Fruit fly (Drosophila melanogaster): Measurements from ENCODE around the gene tant.
A peak's percentile ranks its signal among the peaks of the same experiment; 100 is the strongest.

tant gene

DNA sequence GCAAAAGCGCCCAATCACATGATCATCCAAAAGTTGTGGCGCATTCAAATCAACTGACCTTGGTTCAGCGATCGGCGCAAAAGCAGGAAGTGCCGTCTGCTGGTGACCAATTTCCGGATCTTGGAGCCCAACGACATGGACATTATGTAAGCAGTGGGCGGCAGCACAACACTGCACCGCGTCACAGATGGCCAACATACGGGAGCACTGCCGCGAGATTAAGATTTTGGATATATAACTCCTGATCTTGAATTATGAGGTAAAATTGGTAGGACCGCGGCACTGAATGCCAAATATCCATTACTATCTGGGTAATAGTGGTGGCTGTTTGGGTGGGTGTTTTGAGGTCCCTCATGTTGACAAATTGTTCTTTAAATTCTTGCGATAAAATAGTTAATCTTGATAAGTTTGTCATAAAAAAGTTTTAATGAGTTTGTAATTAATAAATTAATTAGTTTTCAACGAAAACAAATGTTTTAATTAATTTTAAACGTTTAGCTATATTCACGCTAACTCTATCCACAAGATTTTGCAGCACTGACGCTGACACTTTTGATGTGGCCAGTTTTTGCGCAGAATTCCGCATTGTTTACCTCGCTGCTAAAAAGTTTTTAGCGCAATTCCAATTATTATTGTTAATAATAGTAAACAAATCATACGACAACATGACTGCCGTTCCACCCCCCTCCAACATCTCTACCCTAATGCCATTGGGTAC, 20.2 kb downstream of the tant start, which contains the start of the genes CG13295 and CG6610 (continued):
- TF ChIP-seq ind (GFP tag; optimal IDR thresholded peaks at IDR 0.05) (peak; percentile 35), Abd-B (GFP tag; optimal IDR thresholded peaks at IDR 0.05) (peak; percentile 50), Bteb2 (GFP tag; optimal IDR thresholded peaks at IDR 0.05) (peak; percentile 36), NfI (GFP tag; optimal IDR thresholded peaks at IDR 0.05) (peak; percentile 61), row (GFP tag; IDR thresholded peaks at IDR 0.05) (peak; percentile 95), tio (GFP tag; optimal IDR thresholded peaks at IDR 0.05) (peak; percentile 19), chif (GFP tag; optimal IDR thresholded peaks at IDR 0.05) (peak in 1 of 2 experiments; percentile 37), al (GFP tag; IDR thresholded peaks at IDR 0.05) (peak; percentile 63), CG3281 (GFP tag; optimal IDR thresholded peaks at IDR 0.05) (peak; percentile 56), gcm (GFP tag; optimal IDR thresholded peaks at IDR 0.05) (peak; percentile 11), dmrt11E (tag; optimal IDR thresholded peaks at IDR 0.05) (peak; percentile 64), gsb-n (tag; optimal IDR thresholded peaks at IDR 0.05) (peak; percentile 11), CG30403 (GFP tag; optimal IDR thresholded peaks at IDR 0.05) (peak; percentile 79), Usf (GFP tag; optimal IDR thresholded peaks at IDR 0.05) (peak; percentile 31), Bgb (GFP tag; IDR thresholded peaks at IDR 0.05; ENCODE audit: partially characterized antibody) (0 out of 2 replicates have a peak, but pooled peaks have one; percentile 31), mam (GFP tag; optimal IDR thresholded peaks at IDR 0.05) (peak; percentile 67), tll (GFP tag; optimal IDR thresholded peaks at IDR 0.05) (peak in 1 of 2 experiments; percentile 52), Med (GFP tag) (peak; percentile 86), Hsf (GFP tag; optimal IDR thresholded peaks at IDR 0.05) (peak; percentile 62), Rx (GFP tag; IDR thresholded peaks at IDR 0.05) (0 out of 2 replicates have a peak, but pooled peaks have one; percentile 12), CG30431 (GFP tag; optimal IDR thresholded peaks at IDR 0.05) (peak; percentile 5), insv (GFP tag; optimal IDR thresholded peaks at IDR 0.05) (peak in 1 of 2 experiments; percentile 25), ranshi (GFP tag; IDR thresholded peaks at IDR 0.05) (peak; percentile 33; the same call in 1 of the 2 replicates), D19A (tag; optimal IDR thresholded peaks at IDR 0.05) (peak; percentile 42), CG33557 (GFP tag; optimal IDR thresholded peaks at IDR 0.05) (peak; percentile 47), CHES-1-like (GFP tag; optimal IDR thresholded peaks at IDR 0.05) (peak; percentile 26), CG2116 (GFP tag; optimal IDR thresholded peaks at IDR 0.05) (peak; percentile 41), ftz-f1 (GFP tag; optimal IDR thresholded peaks at IDR 0.05) (peak; percentile 61), fu2 (GFP tag; optimal IDR thresholded peaks at IDR 0.05) (peak; percentile 37), CG14441 (GFP tag; IDR thresholded peaks at IDR 0.05) (peak; percentile 36; the same call in 1 of the 2 replicates), CG18262 (tag; optimal IDR thresholded peaks at IDR 0.05) (peak; percentile 51), CG10209 (GFP tag; optimal IDR thresholded peaks at IDR 0.05) (peak; percentile 30), Lim3 (GFP tag; IDR thresholded peaks at IDR 0.05) (no peak), CG2120 (GFP tag; optimal IDR thresholded peaks at IDR 0.05) (peak; percentile 76), Ets97D (GFP tag; optimal IDR thresholded peaks at IDR 0.05) (peak; percentile 0), CG34422 (GFP tag; IDR thresholded peaks at IDR 0.05) (0 out of 3 replicates have a peak, but pooled peaks have one; percentile 21), Spps (tag; optimal IDR thresholded peaks at IDR 0.05) (peak; percentile 1), CG10979 (tag; optimal IDR thresholded peaks at IDR 0.05) (peak; percentile 55), jumu (GFP tag; optimal IDR thresholded peaks at IDR 0.05) (peak; percentile 32), Dek (tag; optimal IDR thresholded peaks at IDR 0.05) (peak; percentile 55), ttk (GFP tag; IDR thresholded peaks at IDR 0.05) (no peak), bigmax (GFP tag; optimal IDR thresholded peaks at IDR 0.05) (no peak), CG13424 (tag; optimal IDR thresholded peaks at IDR 0.05) (peak; percentile 73), Eip74EF (GFP tag; optimal IDR thresholded peaks at IDR 0.05) (peak in 1 of 2 experiments; percentile 84), z (GFP tag; IDR thresholded peaks at IDR 0.05) (no peak), HLH54F (GFP tag; optimal IDR thresholded peaks at IDR 0.05) (peak; percentile 31), chn (GFP tag; optimal IDR thresholded peaks at IDR 0.05) (peak; percentile 43), CG11093 (GFP tag; IDR thresholded peaks at IDR 0.05) (no peak), klu (GFP tag; IDR thresholded peaks at IDR 0.05) (peak; percentile 54)

All from whole organism, embryonic.